Worm (Caenorhabditis elegans) whole organism, young adult: Measurements from ENCODE around the gene arv-1.

ENCODE experiments used
- B0019.2 ChIP-seq: fragments of 200-800 bp; sonication (Bioruptor generic); conservative IDR thresholded peaks from 2 replicates; pipeline ENCODE4 v1.3.6; 2022; ENCODE audit warnings: missing genetic modification reagents, missing genetic modification characterization, missing compliant biosample characterization
- B0336.3 ChIP-seq: fragments of 200-800 bp; sonication (Bioruptor generic); IDR thresholded peaks from 2 replicates; pipeline ENCODE4 v1.3.6; 2022; ENCODE audit warnings: missing genetic modification characterization, missing compliant biosample characterization
- C17E4.6 ChIP-seq: fragments of 200-800 bp; sonication (Bioruptor generic); IDR thresholded peaks from 2 replicates; pipeline ENCODE4 v1.3.6; 2022; ENCODE audit warnings: missing genetic modification reagents, missing genetic modification characterization, missing compliant biosample characterization
- D2030.7 ChIP-seq: fragments of 200-800 bp; sonication (Bioruptor generic); IDR thresholded peaks from 2 replicates; pipeline ENCODE4 v1.3.6; 2022; ENCODE audit warnings: missing genetic modification reagents, missing genetic modification characterization, missing compliant biosample characterization
- F23B12.7 ChIP-seq: sonication (generic microtip); optimal IDR thresholded peaks from 2 replicates; lab custom pipeline; 2017; ENCODE audit warnings: missing genetic modification characterization, mild to moderate bottlenecking, missing compliant biosample characterization, antibody characterized with exemption, moderate library complexity; ENCODE audit not compliant: insufficient read depth
- F55B11.4 ChIP-seq: sonication (generic microtip); optimal IDR thresholded peaks from 2 replicates; lab custom pipeline; 2016; ENCODE audit warnings: missing compliant biosample characterization, missing genetic modification characterization, borderline replicate concordance; ENCODE audit not compliant: insufficient read depth
- Y67H2A.10 ChIP-seq: fragments of 200-800 bp; sonication (Bioruptor generic); conservative IDR thresholded peaks from 2 replicates; pipeline ENCODE4 v1.3.6; 2022; ENCODE audit warnings: missing genetic modification reagents, missing genetic modification characterization, missing compliant biosample characterization
- ZK185.1 ChIP-seq: sonication (generic microtip); optimal IDR thresholded peaks from 2 replicates; lab custom pipeline; 2016; ENCODE audit warnings: mild to moderate bottlenecking, missing genetic modification characterization, missing compliant biosample characterization; ENCODE audit not compliant: poor library complexity, severe bottlenecking
- aptf-2 ChIP-seq: fragments of 200-800 bp; sonication (Bioruptor generic); conservative IDR thresholded peaks from 2 replicates; pipeline ENCODE4 v1.3.6; 2022; ENCODE audit warnings: missing genetic modification reagents, missing genetic modification characterization, missing compliant biosample characterization
- attf-3 ChIP-seq: fragments of 200-800 bp; sonication (Bioruptor generic); conservative IDR thresholded peaks from 2 replicates; pipeline ENCODE4 v1.3.6; 2022; ENCODE audit warnings: missing genetic modification reagents, missing genetic modification characterization, missing compliant biosample characterization
- bed-2 ChIP-seq: fragments of 200-800 bp; sonication (Bioruptor generic); IDR thresholded peaks from 2 replicates; pipeline ENCODE4 v1.3.6; 2022; ENCODE audit warnings: missing genetic modification reagents, missing genetic modification characterization, missing compliant biosample characterization
- cebp-1 ChIP-seq, 2 experiments: fragments of 200-800 bp in 1 of 2; sonication (Bioruptor generic) in 1 of 2; sonication (generic microtip) in 1 of 2; IDR thresholded peaks in 1 of 2; optimal IDR thresholded peaks in 1 of 2; 2 replicates each; pipeline versions ENCODE4 v1.3.6 to Lab custom; 2017 to 2022; ENCODE audit warnings: missing compliant biosample characterization in 2 of 2, missing genetic modification characterization in 2 of 2, mild to moderate bottlenecking in 1 of 2, missing genetic modification reagents in 1 of 2, moderate library complexity in 1 of 2
- ceh-100 ChIP-seq: fragments of 200-800 bp; sonication (Bioruptor generic); IDR thresholded peaks from 2 replicates; pipeline ENCODE4 v1.3.6; 2022; ENCODE audit warnings: missing genetic modification reagents, missing genetic modification characterization, missing compliant biosample characterization
- die-1 ChIP-seq: sonication (generic microtip); optimal IDR thresholded peaks from 2 replicates; lab custom pipeline; 2016; ENCODE audit warnings: missing genotype, mild to moderate bottlenecking, missing genetic modification characterization, missing compliant biosample characterization
- dpff-1 ChIP-seq: sonication (generic microtip); optimal IDR thresholded peaks from 2 replicates; lab custom pipeline; 2017; ENCODE audit warnings: mild to moderate bottlenecking, missing genetic modification characterization, missing compliant biosample characterization
- dpl-1 ChIP-seq: fragments of 150-350 bp; optimal IDR thresholded peaks from 2 replicates; lab custom pipeline; 2014; ENCODE audit warnings: missing biosample characterization, missing genetic modification reagents, missing genetic modification characterization
- efl-1 ChIP-seq: fragments of 150-350 bp; optimal IDR thresholded peaks from 2 replicates; lab custom pipeline; 2014; ENCODE audit warnings: missing biosample characterization, missing genetic modification reagents, missing genetic modification characterization
- egrh-3 ChIP-seq: fragments of 200-800 bp; sonication (Bioruptor generic); IDR thresholded peaks from 2 replicates; pipeline ENCODE4 v1.3.6; 2022; ENCODE audit warnings: missing genetic modification reagents, missing genetic modification characterization, missing compliant biosample characterization
- ekl-4 ChIP-seq: fragments of 200-800 bp; sonication (Bioruptor generic); IDR thresholded peaks from 2 replicates; pipeline ENCODE4 v1.3.6; 2022; ENCODE audit warnings: missing genetic modification reagents, missing genetic modification characterization, missing compliant biosample characterization
- him-1 ChIP-seq: sonication (generic microtip); optimal IDR thresholded peaks from 2 replicates; lab custom pipeline; 2016; ENCODE audit warnings: missing genotype, missing genetic modification reagents, missing genetic modification characterization, missing compliant biosample characterization
- hmg-1.2 ChIP-seq: fragments of 200-800 bp; sonication (Bioruptor generic); IDR thresholded peaks from 2 replicates; pipeline ENCODE4 v1.3.6; 2022; ENCODE audit warnings: missing genetic modification reagents, missing genetic modification characterization, missing compliant biosample characterization
- hsf-1 ChIP-seq: fragments of 200-800 bp; sonication (Bioruptor generic); IDR thresholded peaks from 2 replicates; pipeline ENCODE4 v1.3.6; 2022; ENCODE audit warnings: missing genetic modification reagents, missing genetic modification characterization, missing compliant biosample characterization
- lin-35 ChIP-seq, 3 experiments: fragments of 150-350 bp in 2 of 3; sonication (generic microtip) in 1 of 3; optimal IDR thresholded peaks; 2 replicates each; lab custom pipeline; 2014 to 2018; ENCODE audit warnings: missing biosample characterization in 3 of 3, missing genetic modification characterization in 3 of 3, missing genetic modification reagents in 3 of 3
- lin-54 ChIP-seq: fragments of 200-800 bp; sonication (Bioruptor generic); optimal IDR thresholded peaks from 2 replicates; lab custom pipeline; 2018; ENCODE audit warnings: mild to moderate bottlenecking, missing genetic modification characterization, missing compliant biosample characterization
- lir-1 ChIP-seq: fragments of 200-800 bp; sonication (Bioruptor generic); conservative IDR thresholded peaks from 2 replicates; pipeline ENCODE4 v1.3.6; 2022; ENCODE audit warnings: missing genetic modification reagents, missing genetic modification characterization, missing compliant biosample characterization
- madf-10 ChIP-seq: sonication (generic microtip); optimal IDR thresholded peaks from 2 replicates; lab custom pipeline; 2016; ENCODE audit warnings: mild to moderate bottlenecking, missing genetic modification characterization, missing compliant biosample characterization
- madf-3 ChIP-seq: fragments of 200-800 bp; sonication (Bioruptor generic); IDR thresholded peaks from 2 replicates; pipeline ENCODE4 v1.3.6; 2022; ENCODE audit warnings: missing genetic modification reagents, missing genetic modification characterization, missing compliant biosample characterization
- madf-6 ChIP-seq: fragments of 200-800 bp; sonication (Bioruptor generic); IDR thresholded peaks from 2 replicates; pipeline ENCODE4 v1.3.6; 2022; ENCODE audit warnings: missing genetic modification reagents, missing genetic modification characterization, missing compliant biosample characterization
- madf-8 ChIP-seq: fragments of 200-800 bp; sonication (Bioruptor generic); conservative IDR thresholded peaks from 2 replicates; pipeline ENCODE4 v1.3.6; 2022; ENCODE audit warnings: missing genetic modification reagents, missing genetic modification characterization, missing compliant biosample characterization
- mcd-1 ChIP-seq: fragments of 200-800 bp; sonication (Bioruptor generic); IDR thresholded peaks from 2 replicates; pipeline ENCODE4 v1.3.6; 2022; ENCODE audit warnings: missing genetic modification reagents, missing genetic modification characterization, missing compliant biosample characterization
- mes-4 ChIP-seq: sonication (generic microtip); optimal IDR thresholded peaks from 2 replicates; lab custom pipeline; 2016; ENCODE audit warnings: missing genotype, missing genetic modification characterization, missing compliant biosample characterization
- mxl-1 ChIP-seq: sonication (generic microtip); optimal IDR thresholded peaks from 2 replicates; lab custom pipeline; 2016; ENCODE audit warnings: missing genetic modification characterization, missing compliant biosample characterization
- nhr-80 ChIP-seq: sonication (generic microtip); optimal IDR thresholded peaks from 2 replicates; lab custom pipeline; 2016; ENCODE audit warnings: missing genetic modification characterization, missing compliant biosample characterization
- snpc-1.3 ChIP-seq: sonication (generic microtip); optimal IDR thresholded peaks from 2 replicates; lab custom pipeline; 2017; ENCODE audit warnings: missing genetic modification characterization, mild to moderate bottlenecking, missing compliant biosample characterization, antibody characterized with exemption, moderate library complexity, missing genotype, missing genetic modification reagents; ENCODE audit not compliant: insufficient read depth
- tlf-1 ChIP-seq: fragments of 200-800 bp; sonication (Bioruptor generic); optimal IDR thresholded peaks from 2 replicates; lab custom pipeline; 2018; ENCODE audit warnings: mild to moderate bottlenecking, missing genetic modification characterization, missing compliant biosample characterization
- zfh-2 ChIP-seq: fragments of 200-800 bp; sonication (Bioruptor generic); conservative IDR thresholded peaks from 2 replicates; pipeline ENCODE4 v1.3.6; 2022; ENCODE audit warnings: missing genetic modification reagents, missing genetic modification characterization, missing compliant biosample characterization
- ztf-22 ChIP-seq: fragments of 200-800 bp; sonication (Bioruptor generic); optimal IDR thresholded peaks from 2 replicates; lab custom pipeline; 2018; ENCODE audit warnings: mild to moderate bottlenecking, missing genetic modification characterization, moderate library complexity, missing compliant biosample characterization
- ztf-28 ChIP-seq: fragments of 200-800 bp; sonication (Bioruptor generic); IDR thresholded peaks from 2 replicates; pipeline ENCODE4 v1.3.6; 2022; ENCODE audit warnings: missing genetic modification reagents, missing genetic modification characterization, missing compliant biosample characterization

Gene arv-1

ce11 chrII:10203067-10203466 lies 2.4 kb upstream of the arv-1 start:
- TF ChIP-seq mcd-1 (no peak), madf-8 (no peak), F55B11.4 (tag; lab: Kevin White, UChicago) (no peak), ztf-28 (GFP tag; lab: Robert Waterston, UW) (no peak), D2030.7 (GFP tag; lab: Robert Waterston, UW) (no peak), mes-4 (no peak), B0019.2 (GFP tag; lab: Robert Waterston, UW) (no peak), ceh-100 (GFP tag; lab: Robert Waterston, UW) (no peak), die-1 (tag; lab: Kevin White, UChicago) (no peak), snpc-1.3 (tag; lab: Kevin White, UChicago) (no peak), ztf-22 (GFP tag; lab: Kevin White, UChicago) (no peak), C17E4.6 (GFP tag; lab: Robert Waterston, UW) (no peak), cebp-1 (GFP tag; IDR thresholded peaks at IDR 0.05; lab: Robert Waterston, UW) (no peak), cebp-1 (tag; optimal IDR thresholded peaks at IDR 0.05; lab: Kevin White, UChicago) (no peak)
- TF ChIP-seq, all 124 proteins: peak for 0

- TF ChIP-seq zfh-2 (GFP tag; lab: Robert Waterston, UW) (peak; percentile 55; the same call in 1 of the 2 replicates), cebp-1 (GFP tag; IDR thresholded peaks at IDR 0.05; lab: Robert Waterston, UW) (no peak), cebp-1 (tag; optimal IDR thresholded peaks at IDR 0.05; lab: Kevin White, UChicago) (peak; percentile 24), hmg-1.2 (GFP tag; lab: Robert Waterston, UW) (no peak), nhr-80 (tag; lab: Kevin White, UChicago) (no peak)
Measured at ce11 chrII:10202275-10202674, 1.7 kb upstream of the arv-1 start.

ce11 chrII:10199906-10200305 lies 717 bp downstream of the arv-1 start, which contains the start of gene R05H5.4:
Gene R05H5.4 (minus strand): TSS chrII:10200006.
- 0 out of 2 replicates have a peak, but pooled peaks have one; percentile 33 for TF ChIP-seq madf-3 (GFP tag; lab: Robert Waterston, UW)
- no peak for TF ChIP-seq ZK185.1 (tag; lab: Kevin White, UChicago)

- TF ChIP-seq B0336.3 (GFP tag; lab: Robert Waterston, UW) (peak; percentile 38; the same call in 1 of the 2 replicates), mxl-1 (tag; lab: Kevin White, UChicago) (no peak)
- TF ChIP-seq, all 124 proteins: peak for 1
Measured at ce11 chrII:10198486-10198885, 2.1 kb downstream of the arv-1 start.

- peak; percentile 96 for TF ChIP-seq madf-6 (GFP tag; lab: Robert Waterston, UW)
- TF ChIP-seq attf-3 (GFP tag; lab: Robert Waterston, UW): peak; percentile 72
- TF ChIP-seq F23B12.7 (tag; lab: Kevin White, UChicago): peak; percentile 79
- peak; percentile 58 for TF ChIP-seq tlf-1
- peak in 1 of 3 experiments; percentile 75 for TF ChIP-seq lin-35 (GFP tag; optimal IDR thresholded peaks at IDR 0.05; lab: Kevin White, UChicago)
- peak; percentile 91 for TF ChIP-seq madf-8
- TF ChIP-seq D2030.7 (GFP tag; lab: Robert Waterston, UW): peak; percentile 96
- TF ChIP-seq efl-1 (GFP tag; lab: Kevin White, UChicago): peak; percentile 96
- TF ChIP-seq him-1 (tag; lab: Kevin White, UChicago): peak; percentile 74
- peak; percentile 64 for TF ChIP-seq egrh-3 (GFP tag; lab: Robert Waterston, UW)
- peak; percentile 50; the same call in 1 of the 2 replicates for TF ChIP-seq bed-2 (GFP tag; lab: Robert Waterston, UW)
- TF ChIP-seq ZK185.1 (tag; lab: Kevin White, UChicago): peak; percentile 18
- TF ChIP-seq dpl-1 (GFP tag; lab: Kevin White, UChicago): peak; percentile 91
- 0 out of 2 replicates have a peak, but pooled peaks have one; percentile 56 for TF ChIP-seq aptf-2 (GFP tag; lab: Robert Waterston, UW)
- TF ChIP-seq lin-54 (GFP tag; lab: Kevin White, UChicago): peak; percentile 85
- TF ChIP-seq ekl-4 (GFP tag; lab: Robert Waterston, UW): peak; percentile 31; the same call in 1 of the 2 replicates
- no peak for TF ChIP-seq die-1 (tag; lab: Kevin White, UChicago)
- peak; percentile 68 for TF ChIP-seq Y67H2A.10 (GFP tag; lab: Robert Waterston, UW)
- TF ChIP-seq hsf-1 (GFP tag; lab: Robert Waterston, UW): peak; percentile 55; the same call in 1 of the 2 replicates
- TF ChIP-seq dpff-1: no peak
- peak; percentile 40 for TF ChIP-seq madf-10 (tag; lab: Kevin White, UChicago)
- peak; percentile 69; the same call in 1 of the 2 replicates for TF ChIP-seq C17E4.6 (GFP tag; lab: Robert Waterston, UW)
- TF ChIP-seq lir-1 (GFP tag; lab: Robert Waterston, UW): peak; percentile 62; the same call in 1 of the 2 replicates
Measured at ce11 chrII:10197091-10197675, 3.4 kb downstream of the arv-1 start, which contains the start of gene R05H5.3. Gene R05H5.3 (plus strand): TSS chrII:10197625.
